Worm (Caenorhabditis elegans): ENCODE data around the gene C52A11.3.

DNA sequence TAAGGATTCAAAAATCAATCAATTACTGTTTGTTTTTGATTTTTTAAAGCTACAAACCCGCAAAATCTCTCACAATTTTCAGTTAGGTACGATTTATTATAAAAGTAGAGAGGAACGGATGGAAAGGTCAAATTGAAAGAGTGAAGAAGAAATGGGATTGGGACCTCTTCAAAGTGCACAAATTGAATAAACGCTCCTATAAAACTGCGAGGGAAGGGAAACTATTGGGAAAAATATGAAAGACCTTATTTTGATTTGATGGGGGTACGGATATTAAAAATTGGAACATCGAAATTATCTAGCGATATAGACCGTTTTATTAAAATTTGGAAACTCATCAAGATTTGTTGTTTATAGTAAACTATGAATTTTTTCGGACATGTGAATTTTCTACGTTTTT, 29.6 kb downstream of the C52A11.3 start:
- TF ChIP-seq pqm-1 (tag; optimal IDR thresholded peaks at IDR 0.05) (no peak), nfya-1 (tag; optimal IDR thresholded peaks at IDR 0.05) (no peak), tbx-2 (tag; optimal IDR thresholded peaks at IDR 0.05) (no peak), pha-4 (tag; optimal IDR thresholded peaks at IDR 0.05) (no peak), ahr-1 (tag; optimal IDR thresholded peaks at IDR 0.05) (no peak), C38D4.7 (GFP tag; optimal IDR thresholded peaks at IDR 0.05) (no peak), hlh-13 (GFP tag; optimal IDR thresholded peaks at IDR 0.05) (no peak), unc-55 (GFP tag; optimal IDR thresholded peaks at IDR 0.05) (no peak), fkh-10 (GFP tag; optimal IDR thresholded peaks at IDR 0.05) (no peak), ceh-18 (tag; optimal IDR thresholded peaks at IDR 0.05) (no peak), hlh-30 (tag; optimal IDR thresholded peaks at IDR 0.05; ENCODE audit: insufficient read depth) (no peak), hlh-8 (tag; optimal IDR thresholded peaks at IDR 0.05) (no peak), nhr-11 (tag; optimal IDR thresholded peaks at IDR 0.05) (no peak)

Data from whole organism, late embryonic.